Fruit fly (Drosophila melanogaster) whole organism, embryonic: ENCODE results near the gene CG15418.

Experiments
- Ada2b ChIP-seq: fragments of 200-800 bp; sonication (Bioruptor generic); IDR thresholded peaks from 2 replicates; pipeline ENCODE4 v1.3.6; 2022; ENCODE audit warnings: missing biosample characterization, missing genetic modification characterization
- Adf1 ChIP-seq: fragments of 200-800 bp; sonication (Bioruptor generic); IDR thresholded peaks from 2 replicates; pipeline ENCODE4 v1.3.6; 2022; ENCODE audit warnings: missing biosample characterization, missing genetic modification characterization
- Blimp-1 ChIP-seq: fragments of 200-800 bp; sonication (Bioruptor generic); optimal IDR thresholded peaks from 3 replicates; lab custom pipeline; 2018; ENCODE audit warnings: missing biosample characterization, missing genetic modification characterization, mild to moderate bottlenecking, moderate library complexity, missing genetic modification reagents
- CG10366 ChIP-seq: fragments of 200-800 bp; sonication (Bioruptor generic); IDR thresholded peaks from 2 replicates; pipeline ENCODE4 v1.3.6; 2022; ENCODE audit warnings: missing biosample characterization, missing genetic modification characterization
- CG10979 ChIP-seq: fragments of 200-800 bp; sonication (Bioruptor generic); optimal IDR thresholded peaks from 2 replicates; lab custom pipeline; 2018; ENCODE audit warnings: missing biosample characterization, mild to moderate bottlenecking, missing genetic modification characterization, moderate library complexity
- CG14014 ChIP-seq: fragments of 200-800 bp; sonication (Bioruptor generic); IDR thresholded peaks from 2 replicates; pipeline ENCODE4 v1.3.6; 2022; ENCODE audit warnings: missing biosample characterization, missing genetic modification characterization
- CG14860 ChIP-seq: fragments of 200-800 bp; sonication (Bioruptor generic); IDR thresholded peaks from 3 replicates; pipeline ENCODE4 v1.3.6; 2022; ENCODE audit warnings: missing biosample characterization, missing genetic modification characterization; ENCODE audit not compliant: partially characterized antibody
- CG18011 ChIP-seq: fragments of 200-800 bp; sonication (Bioruptor generic); optimal IDR thresholded peaks from 2 replicates; lab custom pipeline; 2017; ENCODE audit warnings: missing biosample characterization, missing genetic modification characterization, mild to moderate bottlenecking, moderate library complexity, missing genotype
- CG30020 ChIP-seq: fragments of 200-800 bp; optimal IDR thresholded peaks from 2 replicates; lab custom pipeline; 2019; ENCODE audit warnings: missing biosample characterization, mild to moderate bottlenecking, missing genetic modification characterization, moderate library complexity
- CG33213 ChIP-seq: fragments of 200-800 bp; sonication (Bioruptor generic); optimal IDR thresholded peaks from 3 replicates; lab custom pipeline; 2016; ENCODE audit warnings: missing biosample characterization, missing genetic modification characterization
- CG34224 ChIP-seq: fragments of 200-800 bp; sonication (Bioruptor generic); IDR thresholded peaks from 3 replicates; pipeline ENCODE4 v1.3.6; 2022; ENCODE audit warnings: missing biosample characterization, missing genetic modification characterization; ENCODE audit not compliant: partially characterized antibody
- CG5245 ChIP-seq: fragments of 200-800 bp; sonication (Bioruptor generic); optimal IDR thresholded peaks from 3 replicates; lab custom pipeline; 2016; ENCODE audit warnings: missing biosample characterization, missing genetic modification characterization
- CG6683 ChIP-seq: fragments of 200-800 bp; sonication (Bioruptor generic); optimal IDR thresholded peaks from 2 replicates; lab custom pipeline; 2017; ENCODE audit warnings: missing biosample characterization, mild to moderate bottlenecking, missing genetic modification characterization, missing genetic modification reagents
- CG8359 ChIP-seq: fragments of 200-800 bp; sonication (Bioruptor generic); optimal IDR thresholded peaks from 2 replicates; lab custom pipeline; 2017; ENCODE audit warnings: missing biosample characterization, mild to moderate bottlenecking, missing genetic modification characterization, borderline replicate concordance
- CG9437 ChIP-seq: fragments of 200-800 bp; sonication (Bioruptor generic); optimal IDR thresholded peaks from 2 replicates; lab custom pipeline; 2018; ENCODE audit warnings: missing biosample characterization, mild to moderate bottlenecking, missing genetic modification characterization
- CG9609 ChIP-seq: fragments of 200-800 bp; sonication (Bioruptor generic); optimal IDR thresholded peaks from 3 replicates; lab custom pipeline; 2016; ENCODE audit warnings: missing biosample characterization, missing genetic modification characterization
- CG9817 ChIP-seq: fragments of 200-800 bp; sonication (Bioruptor generic); optimal IDR thresholded peaks from 2 replicates; lab custom pipeline; 2018; ENCODE audit warnings: missing biosample characterization, mild to moderate bottlenecking, missing genetic modification characterization, moderate library complexity
- Camta ChIP-seq: fragments of 200-800 bp; sonication (Bioruptor generic); optimal IDR thresholded peaks from 2 replicates; lab custom pipeline; 2016; ENCODE audit warnings: missing biosample characterization, missing genetic modification characterization
- D ChIP-seq, 2 experiments: fragments of 200-800 bp in 1 of 2; fragments of >200 bp in 1 of 2; sonication (Bioruptor generic) in 1 of 2; optimal IDR thresholded peaks; 2 replicates in 1 of 2; 3 replicates in 1 of 2; lab custom pipeline; 2017; ENCODE audit warnings: mild to moderate bottlenecking in 1 of 2, missing biosample characterization in 1 of 2, missing genetic modification characterization in 1 of 2, missing genetic modification reagents in 1 of 2
- Dbx ChIP-seq: fragments of 200-800 bp; sonication (Bioruptor generic); IDR thresholded peaks from 3 replicates; pipeline ENCODE4 v1.3.6; 2022; ENCODE audit warnings: missing biosample characterization, missing genetic modification characterization
- Doc2 ChIP-seq: fragments of 200-800 bp; sonication (Bioruptor generic); IDR thresholded peaks from 2 replicates; pipeline ENCODE4 v1.3.6; 2022; ENCODE audit warnings: missing biosample characterization, missing genetic modification characterization
- E2f2 ChIP-seq: fragments of 200-800 bp; sonication (Bioruptor generic); IDR thresholded peaks from 2 replicates; pipeline ENCODE4 v1.3.6; 2022; ENCODE audit warnings: missing biosample characterization, missing genetic modification characterization
- Ets65A ChIP-seq: fragments of 200-800 bp; sonication (Bioruptor generic); peaks from one replicate; lab custom pipeline; 2016; ENCODE audit warnings: missing biosample characterization, missing genetic modification characterization
- Fer1 ChIP-seq: fragments of 200-800 bp; sonication (Bioruptor generic); optimal IDR thresholded peaks from 2 replicates; lab custom pipeline; 2017; ENCODE audit warnings: missing biosample characterization, mild to moderate bottlenecking, missing genetic modification characterization
- Hmx ChIP-seq: fragments of 200-800 bp; sonication (Bioruptor generic); optimal IDR thresholded peaks from 2 replicates; lab custom pipeline; 2016; ENCODE audit warnings: missing biosample characterization, missing genetic modification characterization
- MTF-1 ChIP-seq: fragments of 200-800 bp; sonication (Bioruptor generic); optimal IDR thresholded peaks from 2 replicates; lab custom pipeline; 2018; ENCODE audit warnings: missing biosample characterization, mild to moderate bottlenecking, missing genetic modification characterization, borderline replicate concordance
- Med ChIP-seq: fragments of 200-800 bp; sonication (Bioruptor generic); peaks from one replicate; lab custom pipeline; 2016; ENCODE audit warnings: missing biosample characterization, missing genetic modification characterization, mild to moderate bottlenecking, inconsistent platforms, moderate library complexity
- Neu2 ChIP-seq: fragments of 200-800 bp; sonication (Bioruptor generic); optimal IDR thresholded peaks from 3 replicates; lab custom pipeline; 2016; ENCODE audit warnings: missing biosample characterization, missing genetic modification characterization, borderline replicate concordance
- Nf-YB ChIP-seq: fragments of 200-800 bp; sonication (Bioruptor generic); optimal IDR thresholded peaks from 3 replicates; lab custom pipeline; 2019; ENCODE audit warnings: missing biosample characterization, mild to moderate bottlenecking, missing genetic modification characterization, moderate library complexity
- NfI ChIP-seq: fragments of 200-800 bp; sonication (Bioruptor generic); optimal IDR thresholded peaks from 3 replicates; lab custom pipeline; 2018; ENCODE audit warnings: missing biosample characterization, mild to moderate bottlenecking, missing genetic modification characterization, moderate library complexity
- Optix ChIP-seq: fragments of 200-800 bp; sonication (Bioruptor generic); IDR thresholded peaks from 3 replicates; pipeline ENCODE4 v1.3.6; 2022; ENCODE audit warnings: missing biosample characterization, missing genetic modification characterization
- Scr ChIP-seq: fragments of 200-800 bp; sonication (Bioruptor generic); IDR thresholded peaks from 2 replicates; pipeline ENCODE4 v1.3.6; 2022; ENCODE audit warnings: missing biosample characterization, missing genetic modification characterization; ENCODE audit not compliant: partially characterized antibody
- ash1 ChIP-seq: fragments of 200-800 bp; sonication (Bioruptor generic); optimal IDR thresholded peaks from 2 replicates; lab custom pipeline; 2018; ENCODE audit warnings: missing biosample characterization, mild to moderate bottlenecking, missing genetic modification characterization
- chn ChIP-seq: fragments of 200-800 bp; sonication (Bioruptor generic); optimal IDR thresholded peaks from 2 replicates; lab custom pipeline; 2016; ENCODE audit warnings: missing biosample characterization, missing genetic modification characterization
- crc ChIP-seq: fragments of 200-800 bp; sonication (Bioruptor generic); optimal IDR thresholded peaks from 2 replicates; lab custom pipeline; 2016; ENCODE audit warnings: missing biosample characterization, missing genetic modification characterization
- croc ChIP-seq: fragments of 200-800 bp; sonication (Bioruptor generic); conservative IDR thresholded peaks from 3 replicates; pipeline ENCODE4 v1.3.6; 2022; ENCODE audit warnings: missing biosample characterization, missing genetic modification characterization
- crol ChIP-seq: fragments of 200-800 bp; sonication (Bioruptor generic); IDR thresholded peaks from 2 replicates; pipeline ENCODE4 v1.3.6; 2022; ENCODE audit warnings: missing biosample characterization, missing genetic modification characterization
- dati ChIP-seq: fragments of 200-800 bp; sonication (Bioruptor generic); IDR thresholded peaks from 2 replicates; pipeline ENCODE4 v1.3.6; 2022; ENCODE audit warnings: missing biosample characterization, missing genetic modification characterization
- fd96Cb ChIP-seq: fragments of 200-800 bp; sonication (Bioruptor generic); optimal IDR thresholded peaks from 2 replicates; lab custom pipeline; 2018; ENCODE audit warnings: missing biosample characterization, mild to moderate bottlenecking, missing genetic modification characterization, moderate library complexity
- insv ChIP-seq, 2 experiments: fragments of 200-800 bp; sonication (Bioruptor generic); optimal IDR thresholded peaks; 3 replicates each; lab custom pipeline; 2016 to 2018; ENCODE audit warnings: missing biosample characterization in 2 of 2, missing genetic modification characterization in 2 of 2
- knrl ChIP-seq: fragments of 200-800 bp; sonication (Bioruptor generic); IDR thresholded peaks from 3 replicates; pipeline ENCODE4 v1.3.6; 2022; ENCODE audit warnings: missing biosample characterization, missing genetic modification characterization; ENCODE audit not compliant: partially characterized antibody
- luna ChIP-seq: fragments of 200-800 bp; sonication (Bioruptor generic); optimal IDR thresholded peaks from 2 replicates; lab custom pipeline; 2016; ENCODE audit warnings: missing biosample characterization, missing genetic modification characterization
- onecut ChIP-seq: fragments of 200-800 bp; sonication (Bioruptor generic); IDR thresholded peaks from 2 replicates; pipeline ENCODE4 v1.3.6; 2022; ENCODE audit warnings: missing biosample characterization, missing genetic modification characterization
- p53 ChIP-seq: fragments of 200-800 bp; sonication (Bioruptor generic); optimal IDR thresholded peaks from 2 replicates; lab custom pipeline; 2016; ENCODE audit warnings: missing biosample characterization, missing genetic modification characterization
- sc ChIP-seq, 3 experiments: fragments of >200 bp in 2 of 3; fragments of 200-800 bp in 1 of 3; sonication (Bioruptor generic) in 1 of 3; optimal IDR thresholded peaks; 2 replicates in 2 of 3; 3 replicates in 1 of 3; lab custom pipeline; 2017; ENCODE audit warnings: mild to moderate bottlenecking in 1 of 3, missing biosample characterization in 1 of 3, missing genetic modification characterization in 1 of 3, missing genetic modification reagents in 1 of 3
- seq ChIP-seq: fragments of 200-800 bp; sonication (Bioruptor generic); IDR thresholded peaks from 2 replicates; pipeline ENCODE4 v1.3.6; 2022; ENCODE audit warnings: missing biosample characterization, missing genetic modification characterization
- sim ChIP-seq: fragments of 200-800 bp; sonication (Bioruptor generic); IDR thresholded peaks from 2 replicates; pipeline ENCODE4 v1.3.6; 2022; ENCODE audit warnings: missing biosample characterization, missing genetic modification characterization
- ssp ChIP-seq: fragments of 200-800 bp; sonication (Bioruptor generic); IDR thresholded peaks from 2 replicates; pipeline ENCODE4 v1.3.6; 2022; ENCODE audit warnings: missing biosample characterization, missing genetic modification characterization
- stwl ChIP-seq: fragments of 200-800 bp; sonication (Bioruptor generic); optimal IDR thresholded peaks from 3 replicates; lab custom pipeline; 2018; ENCODE audit warnings: missing biosample characterization, mild to moderate bottlenecking, missing genetic modification characterization, moderate library complexity
- usp ChIP-seq: fragments of >200 bp; optimal IDR thresholded peaks from 2 replicates; lab custom pipeline; 2017; ENCODE audit warnings: missing biosample characterization, missing genetic modification characterization

CG15418 gene

DNA sequence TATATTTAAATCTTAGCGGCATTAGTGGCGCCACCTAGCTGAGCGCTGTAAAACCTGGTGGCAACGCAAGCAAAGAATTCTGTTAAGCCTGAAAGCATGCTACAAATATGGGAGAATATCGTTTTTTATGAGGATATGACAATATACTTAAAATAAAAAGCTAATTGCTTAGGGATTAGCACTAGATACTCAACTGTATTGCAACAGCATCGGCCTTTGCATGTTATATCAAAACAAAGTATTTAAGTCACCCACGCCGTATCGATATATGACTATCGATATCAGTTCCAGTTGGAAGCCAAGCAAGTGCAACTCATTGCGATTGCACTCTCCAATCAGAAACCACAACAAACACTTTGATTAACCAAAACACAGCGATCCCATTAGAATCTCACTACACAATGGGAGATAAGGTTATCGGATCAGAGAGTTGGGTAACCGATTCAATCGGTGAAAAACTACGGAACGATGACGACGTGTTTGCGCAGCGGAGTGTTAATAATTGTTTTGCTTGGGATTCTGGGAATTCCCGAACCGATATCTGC is 2.6 kb downstream of the CG15418 start, which contains the start of gene Ugt36A1 (continued):
- TF ChIP-seq D (optimal IDR thresholded peaks at IDR 0.05; lab: Kevin White, UChicago) (peak; percentile 79), D (GFP tag; optimal IDR thresholded peaks at IDR 0.05; lab: Kevin White, UChicago) (no peak), insv (GFP tag; optimal IDR thresholded peaks at IDR 0.05; lab: Kevin White, UChicago) (peak; percentile 99 to 100), sim (no peak), Ada2b (GFP tag; lab: Robert Waterston, UW) (no peak), NfI (GFP tag; lab: Kevin White, UChicago) (no peak), onecut (peak; percentile 88), CG9437 (GFP tag; lab: Kevin White, UChicago) (no peak), knrl (GFP tag; lab: Robert Waterston, UW) (peak; percentile 70), croc (no peak), CG9609 (GFP tag; lab: Kevin White, UChicago) (no peak), dati (no peak), CG10979 (tag; lab: Kevin White, UChicago) (no peak), MTF-1 (no peak), fd96Cb (tag; lab: Kevin White, UChicago) (no peak), Ets65A (GFP tag; lab: Kevin White, UChicago) (no peak), Dbx (GFP tag; lab: Robert Waterston, UW) (no peak), CG34224 (GFP tag; lab: Robert Waterston, UW) (peak; percentile 85), Neu2 (GFP tag; lab: Kevin White, UChicago) (no peak), CG9817 (tag; lab: Kevin White, UChicago) (no peak), ssp (GFP tag; lab: Robert Waterston, UW) (no peak), stwl (no peak), crol (GFP tag; lab: Robert Waterston, UW) (no peak), luna (GFP tag; lab: Kevin White, UChicago) (no peak), sc (optimal IDR thresholded peaks at IDR 0.05; lab: Kevin White, UChicago) (no peak), sc (GFP tag; optimal IDR thresholded peaks at IDR 0.05; lab: Kevin White, UChicago) (no peak), CG6683 (no peak), CG14860 (GFP tag; lab: Robert Waterston, UW) (peak; percentile 70), Optix (GFP tag; lab: Robert Waterston, UW) (no peak), CG8359 (GFP tag; lab: Kevin White, UChicago) (no peak), CG5245 (GFP tag; lab: Kevin White, UChicago) (no peak), Nf-YB (GFP tag; lab: Kevin White, UChicago) (peak; percentile 56), Hmx (GFP tag; lab: Kevin White, UChicago) (no peak), seq (GFP tag; lab: Robert Waterston, UW) (no peak), Scr (peak; percentile 81), Camta (GFP tag; lab: Kevin White, UChicago) (no peak), Adf1 (GFP tag; lab: Robert Waterston, UW) (no peak), usp (GFP tag; lab: Kevin White, UChicago) (no peak), CG10366 (no peak), chn (GFP tag; lab: Kevin White, UChicago) (no peak), Fer1 (GFP tag; lab: Kevin White, UChicago) (no peak), crc (GFP tag; lab: Kevin White, UChicago) (no peak), CG33213 (GFP tag; lab: Kevin White, UChicago) (no peak), Blimp-1 (GFP tag; lab: Kevin White, UChicago) (no peak), CG18011 (no peak), Doc2 (GFP tag; lab: Robert Waterston, UW) (no peak), CG14014 (no peak), CG30020 (no peak), ash1 (GFP tag; lab: Kevin White, UChicago) (no peak), E2f2 (GFP tag; lab: Robert Waterston, UW) (peak; percentile 96), Med (GFP tag; lab: Kevin White, UChicago) (peak; percentile 64), p53 (GFP tag; lab: Kevin White, UChicago) (no peak)
